Worm (Caenorhabditis elegans): ENCODE measurements around the gene ilys-6.

Gene ilys-6

DNA sequence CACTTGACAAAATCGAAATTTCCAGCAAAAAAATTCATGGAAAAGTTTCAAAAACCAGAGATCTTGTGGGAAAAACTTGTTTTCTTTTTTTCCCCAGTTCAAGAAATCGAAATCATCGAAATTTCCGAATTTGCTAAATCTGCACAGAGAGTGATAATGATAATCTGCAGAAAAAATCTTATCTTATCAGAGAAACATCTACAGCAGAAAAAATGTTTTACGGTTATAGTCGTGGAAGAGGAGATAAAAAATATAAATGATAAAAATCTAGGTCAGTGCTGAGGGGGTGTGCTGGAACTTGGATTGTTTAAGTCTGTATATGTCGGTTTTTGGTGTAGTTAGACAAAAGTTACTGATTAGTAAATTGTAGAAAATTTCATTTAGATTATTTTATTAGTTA, 31.1 kb downstream of the ilys-6 start:
- TF ChIP-seq fos-1 (tag; optimal IDR thresholded peaks at IDR 0.05) (peak; percentile 58), unc-39 (tag; optimal IDR thresholded peaks at IDR 0.05) (no peak)

- TF ChIP-seq ceh-16 (tag; optimal IDR thresholded peaks at IDR 0.05) (peak; percentile 82), ztf-1 (GFP tag; conservative IDR thresholded peaks at IDR 0.05) (no peak), gmeb-1 (tag; optimal IDR thresholded peaks at IDR 0.05) (peak; percentile 79), mdl-1 (tag; optimal IDR thresholded peaks at IDR 0.05) (no peak), unc-62 (GFP tag; optimal IDR thresholded peaks at IDR 0.05) (no peak), blmp-1 (tag; optimal IDR thresholded peaks at IDR 0.05; ENCODE audit: insufficient read depth) (peak; percentile 66), nhr-21 (tag; optimal IDR thresholded peaks at IDR 0.05) (peak; percentile 69), lin-13 (GFP tag; optimal IDR thresholded peaks at IDR 0.05) (peak; percentile 6), lin-11 (tag; optimal IDR thresholded peaks at IDR 0.05) (no peak), sma-9 (GFP tag; optimal IDR thresholded peaks at IDR 0.05) (peak; percentile 46), sma-9 (tag; optimal IDR thresholded peaks at IDR 0.05) (no peak), ceh-82 (tag; optimal IDR thresholded peaks at IDR 0.05) (no peak), ama-1 (optimal IDR thresholded peaks at IDR 0.05) (no peak), lin-39 (tag; optimal IDR thresholded peaks at IDR 0.05) (no peak), dmd-4 (tag; optimal IDR thresholded peaks at IDR 0.05) (no peak), peb-1 (tag; optimal IDR thresholded peaks at IDR 0.05) (no peak), nhr-6 (tag; optimal IDR thresholded peaks at IDR 0.05) (no peak), nhr-23 (tag; optimal IDR thresholded peaks at IDR 0.05) (no peak), nhr-11 (tag; optimal IDR thresholded peaks at IDR 0.05) (no peak), nhr-10 (tag; optimal IDR thresholded peaks at IDR 0.05) (no peak), Y55F3AM.14 (GFP tag; optimal IDR thresholded peaks at IDR 0.05) (no peak), alr-1 (tag; optimal IDR thresholded peaks at IDR 0.05) (no peak), sem-4 (tag; optimal IDR thresholded peaks at IDR 0.05) (no peak), unc-55 (GFP tag; optimal IDR thresholded peaks at IDR 0.05) (no peak), ZK546.5 (tag; optimal IDR thresholded peaks at IDR 0.05) (no peak), C34F6.9 (tag; optimal IDR thresholded peaks at IDR 0.05) (no peak), nhr-129 (tag; optimal IDR thresholded peaks at IDR 0.05) (peak; percentile 6), fos-1 (tag; optimal IDR thresholded peaks at IDR 0.05) (peak; percentile 6), nhr-25 (tag; optimal IDR thresholded peaks at IDR 0.05) (peak; percentile 80), F13H6.1 (tag; optimal IDR thresholded peaks at IDR 0.05) (no peak), sma-3 (GFP tag; optimal IDR thresholded peaks at IDR 0.05) (peak; percentile 65), aly-2 (tag; optimal IDR thresholded peaks at IDR 0.05) (no peak), zag-1 (tag; optimal IDR thresholded peaks at IDR 0.05) (no peak), unc-39 (tag; optimal IDR thresholded peaks at IDR 0.05) (no peak), nhr-77 (tag; optimal IDR thresholded peaks at IDR 0.05) (no peak)
Measured at ce11 chrIV:4030917-4031599, 32.4 kb downstream of the ilys-6 start.

DNA sequence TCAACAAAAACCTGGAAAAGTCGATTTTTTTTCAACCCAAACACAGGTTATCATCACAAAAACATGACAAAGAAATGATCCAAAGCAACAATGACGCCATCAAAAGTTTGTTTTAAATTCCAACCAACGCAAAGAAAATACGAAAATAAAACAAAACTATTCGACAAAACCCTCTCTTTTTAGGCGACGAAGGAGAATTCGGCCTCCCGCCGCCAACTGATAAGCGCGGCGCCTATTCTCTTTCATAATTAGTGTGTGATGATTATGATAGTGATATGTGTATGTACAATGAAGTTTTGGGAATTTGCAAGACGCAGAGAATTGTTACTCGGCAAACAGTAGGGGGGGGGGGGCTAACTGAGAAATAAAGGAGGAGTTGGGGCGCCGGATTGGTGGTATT, 34.2 kb downstream of the ilys-6 start:
- no peak for TF ChIP-seq egl-27 (tag; optimal IDR thresholded peaks at IDR 0.05)
- no peak for TF ChIP-seq mdl-1 (tag; optimal IDR thresholded peaks at IDR 0.05)
- TF ChIP-seq blmp-1 (tag; optimal IDR thresholded peaks at IDR 0.05; ENCODE audit: insufficient read depth), result no peak
- no peak for TF ChIP-seq lsy-2 (tag; optimal IDR thresholded peaks at IDR 0.05)
- no peak for TF ChIP-seq skn-1 (tag; optimal IDR thresholded peaks at IDR 0.05)
- TF ChIP-seq ztf-1 (GFP tag; conservative IDR thresholded peaks at IDR 0.05), result no peak
- TF ChIP-seq nhr-12 (tag; optimal IDR thresholded peaks at IDR 0.05), result no peak
- no peak for TF ChIP-seq ztf-4 (tag; optimal IDR thresholded peaks at IDR 0.05)
- peak; percentile 46 for TF ChIP-seq sma-3 (GFP tag; optimal IDR thresholded peaks at IDR 0.05)
- no peak for TF ChIP-seq nhr-237 (tag; optimal IDR thresholded peaks at IDR 0.05)
- TF ChIP-seq alr-1 (tag; optimal IDR thresholded peaks at IDR 0.05), result no peak
- TF ChIP-seq nhr-25 (tag; optimal IDR thresholded peaks at IDR 0.05), result no peak
- peak; percentile 65 for TF ChIP-seq sma-9 (GFP tag; optimal IDR thresholded peaks at IDR 0.05)
- TF ChIP-seq sma-9 (tag; optimal IDR thresholded peaks at IDR 0.05), result no peak
- TF ChIP-seq zag-1 (tag; optimal IDR thresholded peaks at IDR 0.05), result no peak
- TF ChIP-seq crh-2 (tag; optimal IDR thresholded peaks at IDR 0.05), result peak; percentile 21
- no peak for TF ChIP-seq mbf-1 (tag; optimal IDR thresholded peaks at IDR 0.05)
- TF ChIP-seq elt-3 (tag; optimal IDR thresholded peaks at IDR 0.05), result no peak
- TF ChIP-seq nhr-10 (tag; optimal IDR thresholded peaks at IDR 0.05), result no peak
- no peak for TF ChIP-seq nhr-23 (tag; optimal IDR thresholded peaks at IDR 0.05)
- no peak for TF ChIP-seq F13H6.1 (tag; optimal IDR thresholded peaks at IDR 0.05)
- TF ChIP-seq unc-55 (GFP tag; optimal IDR thresholded peaks at IDR 0.05), result no peak
- no peak for TF ChIP-seq unc-39 (tag; optimal IDR thresholded peaks at IDR 0.05)
- TF ChIP-seq lin-13 (GFP tag; optimal IDR thresholded peaks at IDR 0.05), result no peak
- TF ChIP-seq nhr-6 (tag; optimal IDR thresholded peaks at IDR 0.05), result no peak
- TF ChIP-seq ceh-82 (tag; optimal IDR thresholded peaks at IDR 0.05), result no peak
- TF ChIP-seq ama-1 (optimal IDR thresholded peaks at IDR 0.05), result peak; percentile 26
- TF ChIP-seq unc-62 (GFP tag; optimal IDR thresholded peaks at IDR 0.05), result no peak
- peak; percentile 35 for TF ChIP-seq fos-1 (tag; optimal IDR thresholded peaks at IDR 0.05)
